Fruit fly (Drosophila melanogaster) whole organism, adult: ENCODE results near the gene sqz.

Experiments used
- CG11617 ChIP-seq: fragments of 200-800 bp; sonication (Bioruptor generic); optimal IDR thresholded peaks from 2 replicates; lab custom pipeline; 2017; ENCODE audit warnings: mild to moderate bottlenecking, missing biosample characterization, missing genetic modification reagents, missing genetic modification characterization
- CG12768 ChIP-seq: fragments of 200-800 bp; sonication (Bioruptor generic); optimal IDR thresholded peaks from 2 replicates; lab custom pipeline; 2017; ENCODE audit warnings: missing biosample characterization, missing genetic modification characterization, mild to moderate bottlenecking, moderate library complexity, missing genetic modification reagents
- CG14711 ChIP-seq: fragments of 200-800 bp; sonication (Bioruptor generic); optimal IDR thresholded peaks from 2 replicates; lab custom pipeline; 2018; ENCODE audit warnings: missing biosample characterization, mild to moderate bottlenecking, missing genetic modification characterization, moderate library complexity
- CG7101 ChIP-seq: fragments of 200-800 bp; sonication (Bioruptor generic); optimal IDR thresholded peaks from 2 replicates; lab custom pipeline; 2018; ENCODE audit warnings: missing biosample characterization, mild to moderate bottlenecking, missing genetic modification characterization, moderate library complexity
- Crg-1 ChIP-seq: fragments of 200-800 bp; sonication (Bioruptor generic); optimal IDR thresholded peaks from 2 replicates; lab custom pipeline; 2016; ENCODE audit warnings: missing biosample characterization, missing genetic modification characterization
- Hr96 ChIP-seq: fragments of 200-800 bp; sonication (Bioruptor generic); optimal IDR thresholded peaks from 2 replicates; lab custom pipeline; 2016; ENCODE audit warnings: missing biosample characterization, missing genetic modification characterization
- cnc ChIP-seq, 2 experiments: fragments of >200 bp; optimal IDR thresholded peaks; 2 replicates each; lab custom pipeline; 2017
- kay ChIP-seq: fragments of 200-800 bp; sonication (Bioruptor generic); peaks from one replicate; lab custom pipeline; 2016; ENCODE audit warnings: missing biosample characterization, missing genetic modification characterization, borderline replicate concordance
- ovo ChIP-seq: fragments of 200-800 bp; sonication (Bioruptor generic); optimal IDR thresholded peaks from 2 replicates; lab custom pipeline; 2016; ENCODE audit warnings: missing biosample characterization, missing genetic modification characterization
- pad ChIP-seq: fragments of 200-800 bp; sonication (Bioruptor generic); optimal IDR thresholded peaks from 3 replicates; lab custom pipeline; 2017; ENCODE audit warnings: missing biosample characterization, missing genetic modification characterization, mild to moderate bottlenecking, moderate library complexity, missing genetic modification reagents
- tj ChIP-seq: fragments of 200-800 bp; sonication (Bioruptor generic); optimal IDR thresholded peaks from 3 replicates; lab custom pipeline; 2017; ENCODE audit warnings: missing biosample characterization, mild to moderate bottlenecking, missing genetic modification characterization, moderate library complexity

DNA sequence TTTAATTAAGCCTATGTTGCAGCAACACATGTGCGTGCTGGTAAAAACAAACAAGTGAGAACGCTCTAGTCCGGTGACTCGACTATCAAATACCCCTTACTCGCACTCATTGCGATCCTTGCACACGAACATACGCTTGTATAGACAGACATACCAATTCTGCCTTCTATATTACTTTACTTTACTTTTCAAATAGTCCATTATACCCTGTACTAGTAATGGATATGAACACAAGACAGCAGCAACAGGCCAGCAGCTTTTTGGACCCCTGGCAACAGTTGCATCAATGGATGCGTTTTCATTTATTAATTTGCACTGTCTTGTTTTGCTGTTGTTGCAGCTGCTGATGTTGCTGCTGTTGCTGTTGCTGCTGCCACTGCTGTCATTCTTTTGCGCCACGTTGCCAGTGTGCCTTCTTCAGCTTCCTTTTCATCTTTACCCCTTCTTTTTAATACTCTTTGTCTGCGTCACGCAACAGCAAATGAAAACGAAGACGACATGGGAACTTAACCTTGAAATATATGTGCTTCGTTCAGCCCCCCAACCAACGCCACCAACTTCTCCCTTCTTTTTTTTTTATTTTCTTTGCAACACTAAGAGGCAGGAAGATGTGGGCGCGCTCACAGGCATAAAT lies 45.4 kb upstream of the sqz start:
- TF ChIP-seq kay (GFP tag; lab: Kevin White, UChicago) = no peak
- TF ChIP-seq cnc (optimal IDR thresholded peaks at IDR 0.05; lab: Kevin White, UChicago) = no peak
- TF ChIP-seq Hr96 (GFP tag; lab: Kevin White, UChicago) = no peak
- TF ChIP-seq CG11617 (GFP tag; lab: Kevin White, UChicago) = no peak
- TF ChIP-seq CG12768 = no peak
- TF ChIP-seq CG7101 (tag; lab: Kevin White, UChicago) = no peak
- no peak for TF ChIP-seq ovo
- no peak for TF ChIP-seq Crg-1
- no peak for TF ChIP-seq tj
- no peak for TF ChIP-seq pad
- no peak for TF ChIP-seq CG14711
